Fruit fly (Drosophila melanogaster): ENCODE results near the gene CG42853.
A peak's percentile ranks its signal among the peaks of the same experiment; 100 is the strongest.

CG42853 gene

dm6 chr3L:18148418-18148973 lies 26.7 kb upstream of the CG42853 start, which contains the start of gene CG7330 (continued):
- TF ChIP-seq CG43689 (GFP tag; IDR thresholded peaks at IDR 0.05) (peak; percentile 82), crp (GFP tag; optimal IDR thresholded peaks at IDR 0.05) (peak in 1 of 2 experiments; percentile 55), Abd-B (GFP tag; optimal IDR thresholded peaks at IDR 0.05) (peak; percentile 92), peb (GFP tag; IDR thresholded peaks at IDR 0.05) (peak; percentile 68; the same call in 1 of the 2 replicates), Atf-2 (GFP tag; optimal IDR thresholded peaks at IDR 0.05) (no peak), CG15073 (GFP tag; optimal IDR thresholded peaks at IDR 0.05) (no peak), CG6254 (GFP tag; optimal IDR thresholded peaks at IDR 0.05) (peak; percentile 35), chinmo (GFP tag; IDR thresholded peaks at IDR 0.05; ENCODE audit: partially characterized antibody) (no peak), Lim3 (GFP tag; IDR thresholded peaks at IDR 0.05) (0 out of 2 replicates have a peak, but pooled peaks have one; percentile 44), Hr3 (GFP tag; optimal IDR thresholded peaks at IDR 0.05) (peak; percentile 90), HLH4C (GFP tag; IDR thresholded peaks at IDR 0.05; ENCODE audit: partially characterized antibody) (no peak), Dll (GFP tag; IDR thresholded peaks at IDR 0.05; ENCODE audit: partially characterized antibody) (no peak), CG9876 (GFP tag; optimal IDR thresholded peaks at IDR 0.05) (no peak), Xrp1 (GFP tag; IDR thresholded peaks at IDR 0.05) (peak; percentile 74), CkIIα-i1 (GFP tag; IDR thresholded peaks at IDR 0.05) (peak; percentile 32; the same call in 1 of the 2 replicates), CG3995 (GFP tag; optimal IDR thresholded peaks at IDR 0.05) (peak; percentile 71), CG11247 (GFP tag; IDR thresholded peaks at IDR 0.05) (peak; percentile 77), lab (GFP tag; optimal IDR thresholded peaks at IDR 0.05) (peak; percentile 95), CG6654 (GFP tag; optimal IDR thresholded peaks at IDR 0.05) (peak; percentile 63), nmo (GFP tag; optimal IDR thresholded peaks at IDR 0.05) (peak; percentile 94), ind (GFP tag; optimal IDR thresholded peaks at IDR 0.05) (peak; percentile 94), Atf6 (GFP tag; IDR thresholded peaks at IDR 0.05) (peak; percentile 89), HLHmδ (GFP tag; optimal IDR thresholded peaks at IDR 0.05) (no peak), CG17328 (GFP tag; IDR thresholded peaks at IDR 0.05) (peak; percentile 72), CG34224 (GFP tag; IDR thresholded peaks at IDR 0.05; ENCODE audit: partially characterized antibody) (no peak), CG3847 (GFP tag; IDR thresholded peaks at IDR 0.05) (peak; percentile 85), ab (GFP tag; optimal IDR thresholded peaks at IDR 0.05) (no peak), abd-A (tag; optimal IDR thresholded peaks at IDR 0.05) (no peak), Rx (GFP tag; IDR thresholded peaks at IDR 0.05) (peak; percentile 68), CG2129 (GFP tag; IDR thresholded peaks at IDR 0.05; ENCODE audit: partially characterized antibody) (no peak), CG15479 (GFP tag; optimal IDR thresholded peaks at IDR 0.05) (no peak), nom (GFP tag; optimal IDR thresholded peaks at IDR 0.05) (peak; percentile 66), CG5245 (GFP tag; optimal IDR thresholded peaks at IDR 0.05) (peak; percentile 78), CG12104 (GFP tag; optimal IDR thresholded peaks at IDR 0.05) (peak; percentile 86), Lpt (GFP tag; optimal IDR thresholded peaks at IDR 0.05) (no peak), shn (GFP tag; optimal IDR thresholded peaks at IDR 0.05) (peak; percentile 24), gsb-n (tag; optimal IDR thresholded peaks at IDR 0.05) (peak; percentile 80), zen (tag; optimal IDR thresholded peaks at IDR 0.05) (peak; percentile 69), CG17568 (GFP tag; optimal IDR thresholded peaks at IDR 0.05) (peak; percentile 72), pho (GFP tag; optimal IDR thresholded peaks at IDR 0.05) (peak; percentile 55), dimm (GFP tag; IDR thresholded peaks at IDR 0.05) (peak; percentile 58; the same call in 1 of the 2 replicates), usp (GFP tag; optimal IDR thresholded peaks at IDR 0.05) (no peak), twi (tag; optimal IDR thresholded peaks at IDR 0.05) (peak; percentile 70), mam (GFP tag; optimal IDR thresholded peaks at IDR 0.05) (peak; percentile 54), tin (GFP tag; optimal IDR thresholded peaks at IDR 0.05) (peak; percentile 87), p53 (GFP tag; optimal IDR thresholded peaks at IDR 0.05) (no peak), wdn (GFP tag; IDR thresholded peaks at IDR 0.05) (peak; percentile 74), Vsx1 (GFP tag; optimal IDR thresholded peaks at IDR 0.05) (peak; percentile 72), insv (GFP tag; optimal IDR thresholded peaks at IDR 0.05) (peak in 1 of 2 experiments; percentile 55), CG8388 (GFP tag; optimal IDR thresholded peaks at IDR 0.05) (peak; percentile 90)

All from whole organism, embryonic.